Fruit fly (Drosophila melanogaster) whole organism, embryonic: ENCODE results near the gene kra.

ENCODE experiments used
- ATbp ChIP-seq: fragments of 200-800 bp; sonication (Bioruptor generic); optimal IDR thresholded peaks from 2 replicates; lab custom pipeline; 2017; ENCODE audit warnings: missing biosample characterization, mild to moderate bottlenecking, missing genetic modification characterization, missing genetic modification reagents
- BEAF-32 ChIP-seq: fragments of 200-800 bp; sonication (Bioruptor generic); optimal IDR thresholded peaks from 3 replicates; lab custom pipeline; 2017; ENCODE audit warnings: missing biosample characterization, missing genetic modification characterization, mild to moderate bottlenecking, moderate library complexity, missing genetic modification reagents
- Bgb ChIP-seq: fragments of 200-800 bp; sonication (Bioruptor generic); IDR thresholded peaks from 2 replicates; pipeline ENCODE4 v1.3.6; 2022; ENCODE audit warnings: missing biosample characterization, missing genetic modification characterization; ENCODE audit not compliant: partially characterized antibody
- CG10267 ChIP-seq: fragments of 200-800 bp; sonication (Bioruptor generic); optimal IDR thresholded peaks from 2 replicates; lab custom pipeline; 2018; ENCODE audit warnings: missing biosample characterization, mild to moderate bottlenecking, missing genetic modification characterization, moderate library complexity
- CG12942 ChIP-seq: fragments of 200-800 bp; sonication (Bioruptor generic); optimal IDR thresholded peaks from 3 replicates; lab custom pipeline; 2016; ENCODE audit warnings: missing biosample characterization, missing genetic modification characterization
- CG13287 ChIP-seq: fragments of 200-800 bp; sonication (Bioruptor generic); IDR thresholded peaks from 2 replicates; pipeline ENCODE4 v1.3.6; 2022; ENCODE audit warnings: missing biosample characterization, missing genetic modification characterization; ENCODE audit not compliant: partially characterized antibody
- CG14965 ChIP-seq: fragments of 200-800 bp; sonication (Bioruptor generic); optimal IDR thresholded peaks from 2 replicates; lab custom pipeline; 2016; ENCODE audit warnings: missing biosample characterization, missing genetic modification characterization, borderline replicate concordance
- CG1529 ChIP-seq: fragments of 200-800 bp; sonication (Bioruptor generic); optimal IDR thresholded peaks from 3 replicates; lab custom pipeline; 2018; ENCODE audit warnings: missing biosample characterization, missing genetic modification characterization
- CG15514 ChIP-seq: fragments of 200-800 bp; sonication (Bioruptor generic); optimal IDR thresholded peaks from 3 replicates; lab custom pipeline; 2017; ENCODE audit warnings: missing biosample characterization, missing genetic modification characterization, mild to moderate bottlenecking, moderate library complexity, missing genetic modification reagents
- CG16813 ChIP-seq: fragments of 200-800 bp; sonication (Bioruptor generic); IDR thresholded peaks from 3 replicates; pipeline ENCODE4 v1.3.6; 2022; ENCODE audit warnings: missing biosample characterization, missing genetic modification characterization; ENCODE audit not compliant: partially characterized antibody
- CG17912 ChIP-seq: fragments of 200-800 bp; sonication (Bioruptor generic); optimal IDR thresholded peaks from 2 replicates; lab custom pipeline; 2018; ENCODE audit warnings: missing biosample characterization, mild to moderate bottlenecking, missing genetic modification characterization
- CG2116 ChIP-seq: fragments of 200-800 bp; sonication (Bioruptor generic); optimal IDR thresholded peaks from 3 replicates; lab custom pipeline; 2018; ENCODE audit warnings: missing biosample characterization, mild to moderate bottlenecking, missing genetic modification characterization
- CG32767 ChIP-seq: fragments of 200-800 bp; sonication (Bioruptor generic); IDR thresholded peaks from 2 replicates; pipeline ENCODE4 v1.3.6; 2022; ENCODE audit warnings: missing biosample characterization, missing genetic modification characterization
- CG34376 ChIP-seq: fragments of 200-800 bp; sonication (Bioruptor generic); optimal IDR thresholded peaks from 2 replicates; lab custom pipeline; 2018; ENCODE audit warnings: missing biosample characterization, mild to moderate bottlenecking, missing genetic modification characterization
- CG3995 ChIP-seq: fragments of 200-800 bp; sonication (Bioruptor generic); optimal IDR thresholded peaks from 3 replicates; lab custom pipeline; 2016; ENCODE audit warnings: missing biosample characterization, missing genetic modification characterization
- CG6654 ChIP-seq: fragments of 200-800 bp; sonication (Bioruptor generic); optimal IDR thresholded peaks from 2 replicates; lab custom pipeline; 2017; ENCODE audit warnings: missing biosample characterization, mild to moderate bottlenecking, missing genetic modification characterization
- CG6689 ChIP-seq: fragments of 200-800 bp; sonication (Bioruptor generic); IDR thresholded peaks from 2 replicates; pipeline ENCODE4 v1.3.6; 2022; ENCODE audit warnings: missing biosample characterization, missing genetic modification characterization
- Dref ChIP-seq: fragments of 200-800 bp; sonication (Bioruptor generic); IDR thresholded peaks from 2 replicates; pipeline ENCODE4 v1.3.6; 2022; ENCODE audit warnings: missing biosample characterization, missing genetic modification characterization
- ERR ChIP-seq: fragments of 200-800 bp; sonication (Bioruptor generic); optimal IDR thresholded peaks from 2 replicates; lab custom pipeline; 2016; ENCODE audit warnings: missing biosample characterization, missing genetic modification characterization
- Ets65A ChIP-seq: fragments of 200-800 bp; sonication (Bioruptor generic); peaks from one replicate; lab custom pipeline; 2016; ENCODE audit warnings: missing biosample characterization, missing genetic modification characterization
- HmgZ ChIP-seq: fragments of 200-800 bp; sonication (Bioruptor generic); optimal IDR thresholded peaks from 2 replicates; lab custom pipeline; 2018; ENCODE audit warnings: missing biosample characterization, mild to moderate bottlenecking, missing genetic modification characterization
- Hr3 ChIP-seq: fragments of 200-800 bp; sonication (Bioruptor generic); optimal IDR thresholded peaks from 3 replicates; lab custom pipeline; 2016; ENCODE audit warnings: missing biosample characterization, missing genetic modification characterization
- Lhr ChIP-seq: fragments of 200-800 bp; sonication (Bioruptor generic); optimal IDR thresholded peaks from 3 replicates; lab custom pipeline; 2017; ENCODE audit warnings: mild to moderate bottlenecking, missing biosample characterization, missing genetic modification reagents, missing genetic modification characterization
- MBD-R2 ChIP-seq: fragments of 200-800 bp; sonication (Bioruptor generic); IDR thresholded peaks from 2 replicates; pipeline ENCODE4 v1.3.6; 2022; ENCODE audit warnings: missing biosample characterization, missing genetic modification characterization
- MESR4 ChIP-seq: fragments of 200-800 bp; sonication (Bioruptor generic); optimal IDR thresholded peaks from 2 replicates; lab custom pipeline; 2018; ENCODE audit warnings: missing biosample characterization, mild to moderate bottlenecking, missing genetic modification characterization, moderate library complexity
- Nf-YB ChIP-seq: fragments of 200-800 bp; sonication (Bioruptor generic); optimal IDR thresholded peaks from 3 replicates; lab custom pipeline; 2019; ENCODE audit warnings: missing biosample characterization, mild to moderate bottlenecking, missing genetic modification characterization, moderate library complexity
- Poxn ChIP-seq: fragments of 200-800 bp; sonication (Bioruptor generic); IDR thresholded peaks from 2 replicates; pipeline ENCODE4 v1.3.6; 2022; ENCODE audit warnings: missing biosample characterization, missing genetic modification characterization
- Scr ChIP-seq: fragments of 200-800 bp; sonication (Bioruptor generic); IDR thresholded peaks from 2 replicates; pipeline ENCODE4 v1.3.6; 2022; ENCODE audit warnings: missing biosample characterization, missing genetic modification characterization; ENCODE audit not compliant: partially characterized antibody
- Sox102F ChIP-seq: fragments of 200-800 bp; sonication (Bioruptor generic); optimal IDR thresholded peaks from 2 replicates; lab custom pipeline; 2018; ENCODE audit warnings: missing biosample characterization, mild to moderate bottlenecking, missing genetic modification characterization, moderate library complexity
- Sry-δ ChIP-seq: fragments of 200-800 bp; sonication (Bioruptor generic); optimal IDR thresholded peaks from 2 replicates; lab custom pipeline; 2016; ENCODE audit warnings: missing biosample characterization, missing genetic modification characterization
- amos ChIP-seq: fragments of 200-800 bp; sonication (Bioruptor generic); IDR thresholded peaks from 2 replicates; pipeline ENCODE4 v1.3.6; 2022; ENCODE audit warnings: missing biosample characterization, missing genetic modification characterization; ENCODE audit not compliant: partially characterized antibody
- dan ChIP-seq: fragments of 200-800 bp; sonication (Bioruptor generic); IDR thresholded peaks from 2 replicates; pipeline ENCODE4 v1.3.6; 2022; ENCODE audit warnings: missing biosample characterization, missing genetic modification characterization
- exex ChIP-seq: fragments of 200-800 bp; sonication (Bioruptor generic); optimal IDR thresholded peaks from 4 replicates; lab custom pipeline; 2018; ENCODE audit warnings: missing biosample characterization, mild to moderate bottlenecking, missing genetic modification characterization, moderate library complexity
- ftz-f1 ChIP-seq: fragments of 200-800 bp; sonication (Bioruptor generic); optimal IDR thresholded peaks from 2 replicates; lab custom pipeline; 2016; ENCODE audit warnings: missing biosample characterization, missing genetic modification characterization
- gem ChIP-seq: fragments of 200-800 bp; sonication (Bioruptor generic); optimal IDR thresholded peaks from 2 replicates; lab custom pipeline; 2019; ENCODE audit warnings: missing biosample characterization, mild to moderate bottlenecking, missing genetic modification characterization, moderate library complexity
- inv ChIP-seq: fragments of 200-800 bp; sonication (Bioruptor generic); IDR thresholded peaks from 2 replicates; pipeline ENCODE4 v1.3.6; 2022; ENCODE audit warnings: missing biosample characterization, missing genetic modification characterization; ENCODE audit not compliant: partially characterized antibody
- jumu ChIP-seq: fragments of 200-800 bp; sonication (Bioruptor generic); optimal IDR thresholded peaks from 3 replicates; lab custom pipeline; 2016; ENCODE audit warnings: missing biosample characterization, missing genetic modification characterization
- mirr ChIP-seq: fragments of 200-800 bp; sonication (Bioruptor generic); optimal IDR thresholded peaks from 3 replicates; lab custom pipeline; 2018; ENCODE audit warnings: missing biosample characterization, mild to moderate bottlenecking, missing genetic modification characterization
- pzg ChIP-seq: fragments of 200-800 bp; sonication (Bioruptor generic); optimal IDR thresholded peaks from 3 replicates; lab custom pipeline; 2018; ENCODE audit warnings: missing biosample characterization, mild to moderate bottlenecking, missing genetic modification characterization, moderate library complexity
- repo ChIP-seq: fragments of 200-800 bp; sonication (Bioruptor generic); optimal IDR thresholded peaks from 2 replicates; lab custom pipeline; 2016; ENCODE audit warnings: missing biosample characterization, missing genetic modification characterization
- row ChIP-seq: fragments of 200-800 bp; sonication (Bioruptor generic); IDR thresholded peaks from 3 replicates; pipeline ENCODE4 v1.3.6; 2022; ENCODE audit warnings: missing biosample characterization, missing genetic modification characterization
- sug ChIP-seq: fragments of 200-800 bp; optimal IDR thresholded peaks from 2 replicates; lab custom pipeline; 2019; ENCODE audit warnings: missing biosample characterization, mild to moderate bottlenecking, missing genetic modification characterization, moderate library complexity
- tll ChIP-seq, 2 experiments: fragments of 200-800 bp in 1 of 2; fragments of >200 bp in 1 of 2; sonication (Bioruptor generic) in 1 of 2; optimal IDR thresholded peaks; 2 replicates each; lab custom pipeline; 2017 to 2019; ENCODE audit warnings: missing biosample characterization in 2 of 2, missing genetic modification characterization in 2 of 2, mild to moderate bottlenecking in 1 of 2, moderate library complexity in 1 of 2
- wek ChIP-seq: fragments of 200-800 bp; sonication (Bioruptor generic); optimal IDR thresholded peaks from 3 replicates; lab custom pipeline; 2018; ENCODE audit warnings: missing biosample characterization, mild to moderate bottlenecking, missing genetic modification characterization, moderate library complexity

The kra gene

DNA sequence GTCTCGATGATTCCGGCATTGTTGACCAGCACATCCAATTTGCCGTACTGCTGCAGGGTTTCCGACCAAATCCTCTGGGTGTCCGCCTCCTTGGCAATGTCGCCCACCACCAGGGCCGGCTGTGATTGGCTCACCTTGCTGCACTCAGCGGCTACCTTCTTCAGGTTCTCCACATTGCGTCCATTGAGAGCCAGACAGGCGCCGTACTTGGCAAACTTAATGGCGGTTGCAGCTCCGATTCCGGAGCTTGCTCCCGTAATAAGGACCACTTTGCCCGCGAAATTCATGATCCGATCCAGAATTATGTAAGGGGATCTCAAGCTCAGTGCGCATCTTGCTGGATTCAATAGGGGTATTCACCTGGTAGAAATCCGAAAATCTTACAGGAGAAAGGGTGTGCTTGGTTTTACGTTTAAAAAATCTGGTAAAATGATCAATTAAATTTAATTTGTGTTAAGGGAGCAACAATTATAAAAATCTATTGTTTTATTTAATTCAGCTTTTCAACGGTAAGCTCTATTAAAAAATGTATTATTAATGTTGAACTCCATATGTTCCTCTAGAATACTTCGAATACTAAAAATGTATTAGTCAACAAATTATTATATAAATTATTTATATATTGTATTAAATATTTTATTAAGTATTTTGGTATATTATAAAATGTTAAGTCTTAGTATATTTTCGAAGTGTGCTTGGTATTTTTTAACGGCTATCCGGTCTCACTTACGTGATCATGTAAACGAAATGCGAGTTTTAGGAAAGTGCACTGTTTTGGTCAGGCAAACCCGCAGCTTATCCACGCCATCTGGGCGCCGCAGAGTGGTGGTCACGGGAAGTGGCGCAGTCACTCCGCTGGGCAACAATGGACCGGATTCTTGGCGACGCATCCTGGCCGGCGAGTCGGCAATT lies 35.8 kb upstream of the kra start, which contains the start of the genes CG31548 and CG12170 (continued):
- TF ChIP-seq CG1529 (GFP tag; lab: Kevin White, UChicago) (no peak), CG10267 (peak; percentile 62), wek (GFP tag; lab: Kevin White, UChicago) (peak; percentile 91), Bgb (GFP tag; lab: Robert Waterston, UW) (no peak), Sox102F (no peak), dan (GFP tag; lab: Robert Waterston, UW) (no peak)

DNA sequence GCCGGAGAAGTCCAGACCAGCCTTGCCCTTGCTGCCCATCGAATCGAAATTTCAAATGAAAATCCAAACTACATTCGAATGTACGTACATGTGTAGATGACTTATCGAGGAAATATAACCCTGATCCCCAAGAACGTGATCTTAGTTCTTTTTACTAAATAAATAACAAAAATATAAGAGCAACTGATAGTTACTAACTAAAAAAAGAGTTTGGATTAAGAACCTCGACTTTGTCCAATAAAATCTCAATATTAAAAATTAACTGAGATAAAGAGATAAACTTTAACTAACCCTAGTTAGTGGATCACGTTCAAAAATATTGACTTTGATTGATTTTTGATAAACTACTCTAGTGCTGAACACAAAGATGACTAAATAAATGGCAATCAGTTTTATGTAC lies 34.6 kb upstream of the kra start, which contains the start of gene CG31546:
TSS of gene CG31546 (minus strand) at position 101 of the 400 bp plus-strand sequence.
- TF ChIP-seq row (GFP tag; lab: Robert Waterston, UW) (no peak), CG6689 (no peak), MBD-R2 (no peak), gem (tag; lab: Kevin White, UChicago) (no peak), CG6654 (no peak), ATbp (no peak), Hr3 (GFP tag; lab: Kevin White, UChicago) (no peak), CG12942 (no peak), Lhr (no peak), ERR (GFP tag; lab: Kevin White, UChicago) (no peak)
- TF ChIP-seq, all 482 proteins: peak for 0

DNA sequence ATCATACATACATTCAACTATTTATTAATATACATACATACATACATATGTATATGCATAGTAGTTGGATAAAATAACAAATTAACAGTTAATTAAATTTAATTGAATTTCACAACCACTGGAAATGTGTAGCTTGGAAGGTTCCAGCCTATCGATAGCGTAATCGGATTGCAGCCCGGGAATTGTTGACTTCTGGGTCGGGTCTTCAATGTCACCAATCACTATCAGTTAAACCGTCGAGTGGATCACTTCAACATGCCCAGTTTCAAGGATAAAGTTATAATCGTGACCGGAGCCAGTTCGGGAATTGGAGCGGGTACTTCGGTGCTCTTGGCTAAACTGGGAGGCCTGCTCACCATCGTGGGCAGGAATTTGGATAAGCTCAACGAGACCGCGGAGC lies 32.5 kb upstream of the kra start, which contains the start of gene CG12171:
TSS of gene CG12171 (plus strand) at position 191 of the 400 bp plus-strand sequence.
- TF ChIP-seq amos (GFP tag; lab: Robert Waterston, UW) (peak; percentile 52), Ets65A (GFP tag; lab: Kevin White, UChicago) (peak; percentile 41), CG15514 (peak; percentile 76), ftz-f1 (GFP tag; lab: Kevin White, UChicago) (peak; percentile 83), CG3995 (GFP tag; lab: Kevin White, UChicago) (peak; percentile 45), jumu (no peak), repo (GFP tag; lab: Kevin White, UChicago) (no peak), CG34376 (GFP tag; lab: Kevin White, UChicago) (peak; percentile 57), Dref (peak; percentile 60), Sry-δ (peak; percentile 24), mirr (GFP tag; lab: Kevin White, UChicago) (peak; percentile 65), Scr (GFP tag; lab: Robert Waterston, UW) (peak; percentile 43), CG17912 (GFP tag; lab: Kevin White, UChicago) (no peak), MESR4 (GFP tag; lab: Kevin White, UChicago) (peak; percentile 54), exex (tag; lab: Kevin White, UChicago) (peak; percentile 88), tll (GFP tag; optimal IDR thresholded peaks at IDR 0.05; lab: Kevin White, UChicago) (peak in 1 of 2 experiments; percentile 23), Bgb (GFP tag; lab: Robert Waterston, UW) (peak; percentile 42; the same call in 1 of the 2 replicates), MBD-R2 (peak; percentile 52; the same call in 1 of the 2 replicates), pzg (GFP tag; lab: Kevin White, UChicago) (peak; percentile 31), CG13287 (GFP tag; lab: Robert Waterston, UW) (peak; percentile 14; the same call in 1 of the 2 replicates), CG14965 (no peak), BEAF-32 (GFP tag; lab: Kevin White, UChicago) (peak; percentile 52), inv (GFP tag; lab: Robert Waterston, UW) (0 out of 2 replicates have a peak, but pooled peaks have one; percentile 18), Poxn (GFP tag; lab: Robert Waterston, UW) (no peak), CG2116 (GFP tag; lab: Kevin White, UChicago) (peak; percentile 96), HmgZ (peak; percentile 13), ERR (GFP tag; lab: Kevin White, UChicago) (peak; percentile 40), CG32767 (GFP tag; lab: Robert Waterston, UW) (no peak), Nf-YB (GFP tag; lab: Kevin White, UChicago) (no peak), CG16813 (peak; percentile 39; the same call in 1 of the 3 replicates), sug (peak; percentile 16)
